Worm (Caenorhabditis elegans) whole organism, L1 larva: ENCODE measurements around the gene gldi-1.

Experiments used
- ama-1 ChIP-seq: fragments of 150-350 bp; optimal IDR thresholded peaks from 2 replicates; lab custom pipeline; 2014
- lin-13 ChIP-seq: fragments of 150-350 bp; optimal IDR thresholded peaks from 2 replicates; lab custom pipeline; 2014; ENCODE audit warnings: missing biosample characterization, missing genetic modification reagents, missing genetic modification characterization
- lin-15B ChIP-seq: fragments of 150-350 bp; sonication (generic microtip); optimal IDR thresholded peaks from 3 replicates; lab custom pipeline; 2014; ENCODE audit warnings: missing biosample characterization, missing genetic modification characterization
- nhr-237 ChIP-seq: fragments of 150-350 bp; optimal IDR thresholded peaks from 2 replicates; lab custom pipeline; 2014; ENCODE audit warnings: missing biosample characterization, missing genetic modification characterization
- nhr-77 ChIP-seq: fragments of 150-350 bp; optimal IDR thresholded peaks from 2 replicates; lab custom pipeline; 2014; ENCODE audit warnings: missing biosample characterization, missing genetic modification characterization

- TF ChIP-seq ama-1 (lab: Kevin White, UChicago) (no peak), lin-13 (GFP tag; lab: Kevin White, UChicago) (no peak), nhr-77 (tag; lab: Kevin White, UChicago) (no peak), nhr-237 (tag; lab: Kevin White, UChicago) (no peak), lin-15B (tag; lab: Kevin White, UChicago) (no peak)
Observed at ce11 chrII:460835-461234, 23.3 kb downstream of the gldi-1 start, which contains the start of gene W10D9.3.
